Worm (Caenorhabditis elegans): ENCODE results near the gene F14F7.7.

F14F7.7 gene

ce11 chrIII:13067884-13068767 lies 37.4 kb downstream of the F14F7.7 start (continued):
- TF ChIP-seq php-3 (GFP tag; IDR thresholded peaks at IDR 0.05) (no peak; the same call in 1 of the 2 replicates), mdt-29 (GFP tag; IDR thresholded peaks at IDR 0.05) (peak; percentile 73), nhr-237 (tag; optimal IDR thresholded peaks at IDR 0.05) (no peak), daf-8 (GFP tag; IDR thresholded peaks at IDR 0.05) (0 out of 2 replicates have a peak, but pooled peaks have one; percentile 55), mdl-1 (tag; optimal IDR thresholded peaks at IDR 0.05) (peak; percentile 88 to 98), gei-8 (GFP tag; optimal IDR thresholded peaks at IDR 0.05) (peak; percentile 64), nhr-76 (tag; optimal IDR thresholded peaks at IDR 0.05) (no peak), daf-16 (GFP tag; optimal IDR thresholded peaks at IDR 0.05) (peak in 1 of 2 experiments; percentile 41), daf-16 (tag; optimal IDR thresholded peaks at IDR 0.05) (peak; percentile 84), Y5F2A.4 (GFP tag; optimal IDR thresholded peaks at IDR 0.05) (no peak), lin-13 (GFP tag; optimal IDR thresholded peaks at IDR 0.05) (peak; percentile 82), madf-5 (GFP tag; IDR thresholded peaks at IDR 0.05) (no peak), ceh-32 (tag; optimal IDR thresholded peaks at IDR 0.05; ENCODE audit: poor library complexity) (no peak), ZK337.2 (GFP tag; IDR thresholded peaks at IDR 0.05) (no peak), zfp-3 (GFP tag; conservative IDR thresholded peaks at IDR 0.05) (no peak), sdz-12 (GFP tag; optimal IDR thresholded peaks at IDR 0.05) (peak; percentile 38), ces-1 (GFP tag; optimal IDR thresholded peaks at IDR 0.05) (no peak), ceh-28 (tag; optimal IDR thresholded peaks at IDR 0.05) (peak; percentile 14), nhr-41 (GFP tag; IDR thresholded peaks at IDR 0.05) (no peak), unc-62 (GFP tag; optimal IDR thresholded peaks at IDR 0.05 in 1 of 2) (peak in 1 of 2 experiments; percentile 99), unc-62 (tag; optimal IDR thresholded peaks at IDR 0.05) (no peak), dmd-8 (GFP tag; IDR thresholded peaks at IDR 0.05) (no peak), ztf-11 (tag; optimal IDR thresholded peaks at IDR 0.05) (no peak), zip-2 (tag; optimal IDR thresholded peaks at IDR 0.05) (no peak), lin-38 (GFP tag; IDR thresholded peaks at IDR 0.05) (peak; percentile 37), dve-1 (tag; optimal IDR thresholded peaks at IDR 0.05; ENCODE audit: insufficient read depth) (peak; percentile 89), madf-9 (GFP tag; conservative IDR thresholded peaks at IDR 0.05) (no peak), Y75B8A.6 (GFP tag; IDR thresholded peaks at IDR 0.05) (no peak), arid-1 (GFP tag; conservative IDR thresholded peaks at IDR 0.05) (no peak), dpl-1 (GFP tag; optimal IDR thresholded peaks at IDR 0.05) (peak; percentile 35), cey-2 (tag; optimal IDR thresholded peaks at IDR 0.05; ENCODE audit: borderline replicate concordance, insufficient read depth) (no peak), T20F7.1 (GFP tag; optimal IDR thresholded peaks at IDR 0.05) (peak; percentile 68), pha-4 (GFP tag; IDR thresholded peaks at IDR 0.05) (peak; percentile 81), pha-4 (tag; optimal IDR thresholded peaks at IDR 0.05) (peak; percentile 45), F37D6.2 (tag; optimal IDR thresholded peaks at IDR 0.05) (peak; percentile 80), jun-1 (tag; optimal IDR thresholded peaks at IDR 0.05) (peak; percentile 24), nhr-25 (tag; optimal IDR thresholded peaks at IDR 0.05; ENCODE audit: borderline replicate concordance, insufficient read depth) (peak; percentile 72), mes-2 (tag; optimal IDR thresholded peaks at IDR 0.05; ENCODE audit: poor library complexity, severe bottlenecking) (peak; percentile 77), lin-15B (tag; optimal IDR thresholded peaks at IDR 0.05) (no peak), daf-19 (GFP tag; conservative IDR thresholded peaks at IDR 0.05) (no peak), nhr-102 (tag; optimal IDR thresholded peaks at IDR 0.05) (peak; percentile 73), aly-2 (tag; optimal IDR thresholded peaks at IDR 0.05) (no peak), ama-1 (optimal IDR thresholded peaks at IDR 0.05) (peak; percentile 72), duxl-1 (tag; optimal IDR thresholded peaks at IDR 0.05; ENCODE audit: poor library complexity) (peak; percentile 28), fos-1 (tag; optimal IDR thresholded peaks at IDR 0.05) (no peak), lir-3 (tag; optimal IDR thresholded peaks at IDR 0.05) (no peak), daf-12 (tag; optimal IDR thresholded peaks at IDR 0.05) (no peak), Y105C5A.15 (GFP tag; IDR thresholded peaks at IDR 0.05) (no peak), Y48G9A.11 (GFP tag; IDR thresholded peaks at IDR 0.05) (no peak)

Measured in whole organism, L4 larva.